Fruit fly (Drosophila melanogaster): ENCODE results near the gene CG15601.
A peak's percentile ranks its signal among the peaks of the same experiment; 100 is the strongest.

Gene CG15601

DNA sequence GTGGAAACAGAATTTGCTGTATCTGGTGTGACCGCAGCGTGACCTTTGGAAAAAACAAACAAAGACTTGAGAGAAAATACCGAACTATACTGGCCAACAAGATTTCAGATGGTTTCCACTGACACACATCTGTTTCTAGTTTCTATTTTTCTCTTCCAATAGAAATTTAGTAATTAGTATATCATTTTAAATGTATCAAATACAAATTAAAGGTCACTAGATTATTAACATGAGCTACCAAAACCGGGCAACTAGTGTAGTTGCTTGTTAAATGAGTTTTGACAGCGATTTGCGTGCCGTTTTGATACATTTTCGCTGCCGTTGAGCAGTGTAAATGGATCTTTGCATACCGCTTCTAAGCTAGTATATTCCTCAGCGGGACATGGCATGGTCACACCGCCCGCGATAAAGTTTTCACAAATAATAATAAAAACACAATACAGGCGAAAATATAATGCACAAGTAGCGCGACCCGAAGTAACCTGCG is 6.7 kb upstream of the CG15601 start, which contains the start of the genes Pis and Hap40 (continued):
- TF ChIP-seq dan (GFP tag; IDR thresholded peaks at IDR 0.05), result no peak; the same call in 1 of the 2 replicates
- no peak for TF ChIP-seq Sox100B (GFP tag; optimal IDR thresholded peaks at IDR 0.05)
- no peak for TF ChIP-seq Side (GFP tag; optimal IDR thresholded peaks at IDR 0.05)
- no peak for TF ChIP-seq Dll (GFP tag; IDR thresholded peaks at IDR 0.05; ENCODE audit: partially characterized antibody)
- TF ChIP-seq CG14710 (tag; optimal IDR thresholded peaks at IDR 0.05), result peak; percentile 87
- TF ChIP-seq bowl (GFP tag; IDR thresholded peaks at IDR 0.05), result no peak
- TF ChIP-seq CG4360 (GFP tag; IDR thresholded peaks at IDR 0.05), result no peak
- TF ChIP-seq NFAT (GFP tag; IDR thresholded peaks at IDR 0.05), result peak; percentile 66
- TF ChIP-seq unpg (GFP tag; optimal IDR thresholded peaks at IDR 0.05), result peak; percentile 72
- TF ChIP-seq CG8388 (GFP tag; optimal IDR thresholded peaks at IDR 0.05), result peak; percentile 56
- peak; percentile 64 for TF ChIP-seq Fer2 (tag; optimal IDR thresholded peaks at IDR 0.05)
- peak; percentile 53 for TF ChIP-seq CG30431 (GFP tag; optimal IDR thresholded peaks at IDR 0.05)
- TF ChIP-seq Vsx1 (GFP tag; optimal IDR thresholded peaks at IDR 0.05), result no peak
- peak; percentile 78 for TF ChIP-seq tgo (GFP tag; IDR thresholded peaks at IDR 0.05)
- TF ChIP-seq CG9876 (GFP tag; optimal IDR thresholded peaks at IDR 0.05), result no peak
- no peak for TF ChIP-seq Trl (optimal IDR thresholded peaks at IDR 0.05)
- no peak for TF ChIP-seq Trl (GFP tag; optimal IDR thresholded peaks at IDR 0.05)
- TF ChIP-seq Ets97D (GFP tag; optimal IDR thresholded peaks at IDR 0.05), result peak; percentile 44
- TF ChIP-seq CG4328 (GFP tag; optimal IDR thresholded peaks at IDR 0.05), result peak; percentile 31
- TF ChIP-seq Dfd (GFP tag; optimal IDR thresholded peaks at IDR 0.05), result peak in 1 of 2 experiments; percentile 13
- no peak for TF ChIP-seq CG6791 (GFP tag; IDR thresholded peaks at IDR 0.05; ENCODE audit: partially characterized antibody)
- TF ChIP-seq corto (GFP tag; optimal IDR thresholded peaks at IDR 0.05), result no peak
- TF ChIP-seq CG4282 (GFP tag; optimal IDR thresholded peaks at IDR 0.05), result no peak
- no peak for TF ChIP-seq CG8765 (GFP tag; IDR thresholded peaks at IDR 0.05)
- TF ChIP-seq org-1 (GFP tag; optimal IDR thresholded peaks at IDR 0.05), result no peak
- 0 out of 3 replicates have a peak, but pooled peaks have one; percentile 29 for TF ChIP-seq CG2199 (GFP tag; IDR thresholded peaks at IDR 0.05)
- peak; percentile 51; the same call in 1 of the 2 replicates for TF ChIP-seq cas (GFP tag; IDR thresholded peaks at IDR 0.05)
- peak; percentile 92 for TF ChIP-seq CG9797 (GFP tag; optimal IDR thresholded peaks at IDR 0.05)
- TF ChIP-seq chinmo (GFP tag; IDR thresholded peaks at IDR 0.05; ENCODE audit: partially characterized antibody), result no peak
- no peak for TF ChIP-seq CG14965 (GFP tag; optimal IDR thresholded peaks at IDR 0.05; ENCODE audit: borderline replicate concordance)
- no peak for TF ChIP-seq CrebB (tag; optimal IDR thresholded peaks at IDR 0.05)
- TF ChIP-seq jigr1 (GFP tag; IDR thresholded peaks at IDR 0.05), result no peak; the same call in 2 of the 3 replicates
- no peak for TF ChIP-seq run (tag; optimal IDR thresholded peaks at IDR 0.05)
- peak; percentile 26 for TF ChIP-seq Atf-2 (GFP tag; optimal IDR thresholded peaks at IDR 0.05)
- no peak for TF ChIP-seq CG6683 (GFP tag; optimal IDR thresholded peaks at IDR 0.05)
- TF ChIP-seq CG15073 (GFP tag; optimal IDR thresholded peaks at IDR 0.05), result no peak
- no peak for TF ChIP-seq Tbp (GFP tag; optimal IDR thresholded peaks at IDR 0.05)
- TF ChIP-seq CG13296 (GFP tag; optimal IDR thresholded peaks at IDR 0.05), result peak; percentile 24
- TF ChIP-seq Rfx (GFP tag; IDR thresholded peaks at IDR 0.05), result peak; percentile 85
- TF ChIP-seq tll (GFP tag; optimal IDR thresholded peaks at IDR 0.05), result peak in 1 of 2 experiments; percentile 87
- peak; percentile 62 for TF ChIP-seq Xrp1 (GFP tag; IDR thresholded peaks at IDR 0.05)
- peak; percentile 72 for TF ChIP-seq Hr3 (GFP tag; optimal IDR thresholded peaks at IDR 0.05)
- TF ChIP-seq lilli (GFP tag; optimal IDR thresholded peaks at IDR 0.05), result peak; percentile 77
- TF ChIP-seq CTCF (GFP tag; optimal IDR thresholded peaks at IDR 0.05), result peak; percentile 13
- TF ChIP-seq gfzf (GFP tag; optimal IDR thresholded peaks at IDR 0.05), result peak; percentile 76
- TF ChIP-seq zen2 (GFP tag; IDR thresholded peaks at IDR 0.05; ENCODE audit: partially characterized antibody), result no peak
- TF ChIP-seq sc (optimal IDR thresholded peaks at IDR 0.05), result no peak
- peak; percentile 40 for TF ChIP-seq sc (GFP tag; optimal IDR thresholded peaks at IDR 0.05)
- peak; percentile 17 for TF ChIP-seq CG3065 (GFP tag; optimal IDR thresholded peaks at IDR 0.05)
- TF ChIP-seq CG4424 (GFP tag; optimal IDR thresholded peaks at IDR 0.05), result peak; percentile 56
- peak; percentile 39; the same call in 1 of the 2 replicates for TF ChIP-seq CG4730 (GFP tag; IDR thresholded peaks at IDR 0.05)

All from whole organism, embryonic.